Worm (Caenorhabditis elegans) whole organism, L1 larva: ENCODE measurements around the gene zyg-1.

Source experiments
- alr-1 ChIP-seq: fragments of 200-800 bp; sonication (Bioruptor generic); optimal IDR thresholded peaks from 2 replicates; lab custom pipeline; 2018; ENCODE audit warnings: borderline replicate concordance, mild to moderate bottlenecking, missing genetic modification characterization, missing compliant biosample characterization
- dpl-1 ChIP-seq, 3 experiments: fragments of 150-350 bp in 2 of 3; sonication (generic microtip) in 1 of 3; optimal IDR thresholded peaks; 2 replicates each; lab custom pipeline; 2014 to 2017; ENCODE audit warnings: missing biosample characterization in 3 of 3, missing genetic modification characterization in 3 of 3, missing genetic modification reagents in 3 of 3
- egl-27 ChIP-seq, 2 experiments: fragments of 150-350 bp in 1 of 2; sonication (generic microtip); optimal IDR thresholded peaks; 3 replicates each; lab custom pipeline; 2017 to 2018; ENCODE audit warnings: missing biosample characterization in 2 of 2, missing genetic modification characterization in 2 of 2, missing genetic modification reagents in 2 of 2
- lsy-2 ChIP-seq, 2 experiments: fragments of 150-350 bp; optimal IDR thresholded peaks; 2 replicates each; lab custom pipeline; 2014; ENCODE audit warnings: missing biosample characterization in 2 of 2, missing genetic modification characterization in 2 of 2
- nhr-71 ChIP-seq: sonication (generic microtip); optimal IDR thresholded peaks from 2 replicates; lab custom pipeline; 2016; ENCODE audit warnings: mild to moderate bottlenecking, missing genetic modification characterization, moderate library complexity, missing compliant biosample characterization
- snpc-4 ChIP-seq: fragments of 150-350 bp; optimal IDR thresholded peaks from 2 replicates; lab custom pipeline; 2014; ENCODE audit warnings: missing biosample characterization, missing genetic modification characterization

- peak; percentile 55 to 77 for TF ChIP-seq lsy-2 (tag; optimal IDR thresholded peaks at IDR 0.05; lab: Kevin White, UChicago)
- peak; percentile 40 to 50 (median 43) for TF ChIP-seq dpl-1 (GFP tag; optimal IDR thresholded peaks at IDR 0.05; lab: Kevin White, UChicago)
- TF ChIP-seq alr-1 (tag; lab: Kevin White, UChicago): no peak
- peak; percentile 99 for TF ChIP-seq snpc-4
- peak in 1 of 2 experiments; percentile 57 for TF ChIP-seq egl-27 (tag; optimal IDR thresholded peaks at IDR 0.05; lab: Kevin White, UChicago)
- TF ChIP-seq nhr-71: peak; percentile 89
These were observed 51.9 kb downstream of the zyg-1 start for ce11 chrII:5701485-5701884.
